Fruit fly (Drosophila melanogaster) whole organism, embryonic: ENCODE data around the gene Piezo.
A peak's percentile ranks its signal among the peaks of the same experiment; 100 is the strongest.

Experiments used
- Abd-B ChIP-seq: fragments of 200-800 bp; sonication (Bioruptor generic); optimal IDR thresholded peaks from 2 replicates; lab custom pipeline; 2018; ENCODE audit warnings: missing biosample characterization, mild to moderate bottlenecking, missing genetic modification characterization, moderate library complexity
- B-H1 ChIP-seq: fragments of 200-800 bp; sonication (Bioruptor generic); IDR thresholded peaks from 3 replicates; pipeline ENCODE4 v1.3.6; 2022; ENCODE audit warnings: missing biosample characterization, missing genetic modification characterization
- Bgb ChIP-seq: fragments of 200-800 bp; sonication (Bioruptor generic); IDR thresholded peaks from 2 replicates; pipeline ENCODE4 v1.3.6; 2022; ENCODE audit warnings: missing biosample characterization, missing genetic modification characterization; ENCODE audit not compliant: partially characterized antibody
- CG10462 ChIP-seq: fragments of 200-800 bp; sonication (Bioruptor generic); optimal IDR thresholded peaks from 2 replicates; lab custom pipeline; 2016; ENCODE audit warnings: missing biosample characterization, missing genetic modification characterization
- CG11695 ChIP-seq: fragments of 200-800 bp; sonication (Bioruptor generic); IDR thresholded peaks from 3 replicates; pipeline ENCODE4 v1.3.6; 2022; ENCODE audit warnings: missing biosample characterization, missing genetic modification characterization
- CG12071 ChIP-seq: fragments of 200-800 bp; sonication (Bioruptor generic); optimal IDR thresholded peaks from 3 replicates; lab custom pipeline; 2018; ENCODE audit warnings: missing biosample characterization, mild to moderate bottlenecking, missing genetic modification characterization
- CG12659 ChIP-seq: fragments of 200-800 bp; sonication (Bioruptor generic); optimal IDR thresholded peaks from 3 replicates; lab custom pipeline; 2017; ENCODE audit warnings: mild to moderate bottlenecking, missing biosample characterization, missing genetic modification reagents, missing genetic modification characterization
- CG13775 ChIP-seq: fragments of 200-800 bp; sonication (Bioruptor generic); optimal IDR thresholded peaks from 3 replicates; lab custom pipeline; 2017; ENCODE audit warnings: missing biosample characterization, mild to moderate bottlenecking, missing genetic modification characterization
- CG15696 ChIP-seq: fragments of 200-800 bp; sonication (Bioruptor generic); optimal IDR thresholded peaks from 2 replicates; lab custom pipeline; 2019; ENCODE audit warnings: missing biosample characterization, mild to moderate bottlenecking, missing genetic modification characterization, moderate library complexity
- CG17568 ChIP-seq: fragments of 200-800 bp; sonication (Bioruptor generic); optimal IDR thresholded peaks from 2 replicates; lab custom pipeline; 2018; ENCODE audit warnings: missing biosample characterization, mild to moderate bottlenecking, missing genetic modification characterization, moderate library complexity
- CG2129 ChIP-seq: fragments of 200-800 bp; sonication (Bioruptor generic); IDR thresholded peaks from 2 replicates; pipeline ENCODE4 v1.3.6; 2022; ENCODE audit warnings: missing biosample characterization, missing genetic modification characterization; ENCODE audit not compliant: partially characterized antibody
- CG2199 ChIP-seq: fragments of 200-800 bp; sonication (Bioruptor generic); IDR thresholded peaks from 3 replicates; pipeline ENCODE4 v1.3.6; 2022; ENCODE audit warnings: missing biosample characterization, missing genetic modification characterization
- CG2202 ChIP-seq: fragments of 200-800 bp; sonication (Bioruptor generic); optimal IDR thresholded peaks from 2 replicates; lab custom pipeline; 2018; ENCODE audit warnings: missing biosample characterization, mild to moderate bottlenecking, missing genetic modification characterization
- CG2712 ChIP-seq: fragments of 200-800 bp; optimal IDR thresholded peaks from 3 replicates; lab custom pipeline; 2019; ENCODE audit warnings: missing biosample characterization, mild to moderate bottlenecking, missing genetic modification characterization, moderate library complexity
- CG2875 ChIP-seq: fragments of 200-800 bp; sonication (Bioruptor generic); optimal IDR thresholded peaks from 2 replicates; lab custom pipeline; 2017; ENCODE audit warnings: missing biosample characterization, mild to moderate bottlenecking, missing genetic modification characterization, missing genetic modification reagents
- CG30020 ChIP-seq: fragments of 200-800 bp; optimal IDR thresholded peaks from 2 replicates; lab custom pipeline; 2019; ENCODE audit warnings: missing biosample characterization, mild to moderate bottlenecking, missing genetic modification characterization, moderate library complexity
- CG31224 ChIP-seq: fragments of 200-800 bp; sonication (Bioruptor generic); IDR thresholded peaks from 2 replicates; pipeline ENCODE4 v1.3.6; 2022; ENCODE audit warnings: missing biosample characterization, missing genetic modification characterization
- CG4328 ChIP-seq: fragments of 200-800 bp; sonication (Bioruptor generic); optimal IDR thresholded peaks from 3 replicates; lab custom pipeline; 2017; ENCODE audit warnings: missing biosample characterization, missing genetic modification reagents, missing genetic modification characterization
- CG4854 ChIP-seq: fragments of 200-800 bp; sonication (Bioruptor generic); optimal IDR thresholded peaks from 2 replicates; lab custom pipeline; 2016; ENCODE audit warnings: missing biosample characterization, missing genetic modification characterization, inconsistent platforms
- CG7928 ChIP-seq: fragments of 200-800 bp; sonication (Bioruptor generic); optimal IDR thresholded peaks from 2 replicates; lab custom pipeline; 2017; ENCODE audit warnings: missing biosample characterization, mild to moderate bottlenecking, missing genetic modification characterization
- CG8944 ChIP-seq: fragments of 200-800 bp; sonication (Bioruptor generic); optimal IDR thresholded peaks from 3 replicates; lab custom pipeline; 2016; ENCODE audit warnings: missing biosample characterization, missing genetic modification characterization
- CG9609 ChIP-seq: fragments of 200-800 bp; sonication (Bioruptor generic); optimal IDR thresholded peaks from 3 replicates; lab custom pipeline; 2016; ENCODE audit warnings: missing biosample characterization, missing genetic modification characterization
- CG9932 ChIP-seq: fragments of 200-800 bp; sonication (Bioruptor generic); IDR thresholded peaks from 2 replicates; pipeline ENCODE4 v1.3.6; 2022; ENCODE audit warnings: missing biosample characterization, missing genetic modification characterization
- Chrac-16 ChIP-seq: fragments of 200-800 bp; sonication (Bioruptor generic); optimal IDR thresholded peaks from 3 replicates; lab custom pipeline; 2016; ENCODE audit warnings: missing biosample characterization, missing genetic modification characterization
- Dbx ChIP-seq: fragments of 200-800 bp; sonication (Bioruptor generic); IDR thresholded peaks from 3 replicates; pipeline ENCODE4 v1.3.6; 2022; ENCODE audit warnings: missing biosample characterization, missing genetic modification characterization
- HLH3B ChIP-seq: fragments of 200-800 bp; sonication (Bioruptor generic); IDR thresholded peaks from 2 replicates; pipeline ENCODE4 v1.3.6; 2022; ENCODE audit warnings: missing biosample characterization, missing genetic modification characterization
- Hr3 ChIP-seq: fragments of 200-800 bp; sonication (Bioruptor generic); optimal IDR thresholded peaks from 3 replicates; lab custom pipeline; 2016; ENCODE audit warnings: missing biosample characterization, missing genetic modification characterization
- Hr78 ChIP-seq, 2 experiments: fragments of 200-800 bp in 1 of 2; fragments of >200 bp in 1 of 2; sonication (Bioruptor generic) in 1 of 2; optimal IDR thresholded peaks; 2 replicates each; lab custom pipeline; 2017 to 2019; ENCODE audit warnings: missing biosample characterization in 2 of 2, missing genetic modification characterization in 2 of 2, mild to moderate bottlenecking in 1 of 2, moderate library complexity in 1 of 2
- NC2β ChIP-seq: fragments of 200-800 bp; sonication (Bioruptor generic); optimal IDR thresholded peaks from 2 replicates; lab custom pipeline; 2016; ENCODE audit warnings: missing biosample characterization, missing genetic modification characterization
- Pdp1 ChIP-seq, 2 experiments: fragments of 200-800 bp; sonication (Bioruptor generic); optimal IDR thresholded peaks; 3 replicates each; lab custom pipeline; 2016; ENCODE audit warnings: missing biosample characterization in 2 of 2, missing genetic modification characterization in 2 of 2, mild to moderate bottlenecking in 1 of 2, moderate library complexity in 1 of 2
- Ptx1 ChIP-seq: fragments of 200-800 bp; sonication (Bioruptor generic); IDR thresholded peaks from 2 replicates; pipeline ENCODE4 v1.3.6; 2022; ENCODE audit warnings: missing biosample characterization, missing genetic modification characterization
- Sox102F ChIP-seq: fragments of 200-800 bp; sonication (Bioruptor generic); optimal IDR thresholded peaks from 2 replicates; lab custom pipeline; 2018; ENCODE audit warnings: missing biosample characterization, mild to moderate bottlenecking, missing genetic modification characterization, moderate library complexity
- Sry-β ChIP-seq: fragments of 200-800 bp; sonication (Bioruptor generic); optimal IDR thresholded peaks from 2 replicates; lab custom pipeline; 2018; ENCODE audit warnings: missing biosample characterization, mild to moderate bottlenecking, missing genetic modification characterization, moderate library complexity
- Stat92E ChIP-seq, 3 experiments: fragments of >200 bp in 2 of 3; fragments of 200-800 bp in 1 of 3; sonication (Bioruptor generic) in 1 of 3; optimal IDR thresholded peaks; 2 replicates each; lab custom pipeline; 2017 to 2019; ENCODE audit warnings: missing biosample characterization in 3 of 3, missing genetic modification characterization in 3 of 3, mild to moderate bottlenecking in 1 of 3, moderate library complexity in 1 of 3
- br ChIP-seq: fragments of >200 bp; optimal IDR thresholded peaks from 2 replicates; lab custom pipeline; 2017
- ci ChIP-seq: fragments of 200-800 bp; sonication (Bioruptor generic); IDR thresholded peaks from 3 replicates; pipeline ENCODE4 v1.3.6; 2022; ENCODE audit warnings: missing biosample characterization, missing genetic modification characterization
- dm ChIP-seq: fragments of 200-800 bp; sonication (Bioruptor generic); optimal IDR thresholded peaks from 3 replicates; lab custom pipeline; 2016; ENCODE audit warnings: missing biosample characterization, missing genetic modification characterization
- gem ChIP-seq: fragments of 200-800 bp; sonication (Bioruptor generic); optimal IDR thresholded peaks from 2 replicates; lab custom pipeline; 2019; ENCODE audit warnings: missing biosample characterization, mild to moderate bottlenecking, missing genetic modification characterization, moderate library complexity
- gsb-n ChIP-seq: fragments of 200-800 bp; sonication (Bioruptor generic); optimal IDR thresholded peaks from 3 replicates; lab custom pipeline; 2018; ENCODE audit warnings: missing biosample characterization, mild to moderate bottlenecking, missing genetic modification characterization
- insv ChIP-seq, 2 experiments: fragments of 200-800 bp; sonication (Bioruptor generic); optimal IDR thresholded peaks; 3 replicates each; lab custom pipeline; 2016 to 2018; ENCODE audit warnings: missing biosample characterization in 2 of 2, missing genetic modification characterization in 2 of 2
- knrl ChIP-seq: fragments of 200-800 bp; sonication (Bioruptor generic); IDR thresholded peaks from 3 replicates; pipeline ENCODE4 v1.3.6; 2022; ENCODE audit warnings: missing biosample characterization, missing genetic modification characterization; ENCODE audit not compliant: partially characterized antibody
- lbe ChIP-seq: fragments of 200-800 bp; sonication (Bioruptor generic); optimal IDR thresholded peaks from 2 replicates; lab custom pipeline; 2016; ENCODE audit warnings: missing biosample characterization, mild to moderate bottlenecking, missing genetic modification characterization
- mld ChIP-seq: fragments of 200-800 bp; sonication (Bioruptor generic); IDR thresholded peaks from 3 replicates; pipeline ENCODE4 v1.3.6; 2022; ENCODE audit warnings: missing biosample characterization, missing genetic modification characterization; ENCODE audit not compliant: partially characterized antibody
- pita ChIP-seq: fragments of 200-800 bp; sonication (Bioruptor generic); optimal IDR thresholded peaks from 2 replicates; lab custom pipeline; 2017; ENCODE audit warnings: missing biosample characterization, mild to moderate bottlenecking, missing genetic modification characterization
- sens-2 ChIP-seq: fragments of 200-800 bp; sonication (Bioruptor generic); IDR thresholded peaks from 2 replicates; pipeline ENCODE4 v1.3.6; 2022; ENCODE audit warnings: missing biosample characterization, missing genetic modification characterization
- slou ChIP-seq: fragments of 200-800 bp; sonication (Bioruptor generic); optimal IDR thresholded peaks from 3 replicates; lab custom pipeline; 2016; ENCODE audit warnings: missing biosample characterization, missing genetic modification characterization
- sug ChIP-seq: fragments of 200-800 bp; optimal IDR thresholded peaks from 2 replicates; lab custom pipeline; 2019; ENCODE audit warnings: missing biosample characterization, mild to moderate bottlenecking, missing genetic modification characterization, moderate library complexity
- tup ChIP-seq: fragments of 200-800 bp; sonication (Bioruptor generic); optimal IDR thresholded peaks from 2 replicates; lab custom pipeline; 2016; ENCODE audit warnings: missing biosample characterization, mild to moderate bottlenecking, missing genetic modification characterization, moderate library complexity
- twi ChIP-seq: fragments of 200-800 bp; optimal IDR thresholded peaks from 2 replicates; lab custom pipeline; 2019; ENCODE audit warnings: missing biosample characterization, mild to moderate bottlenecking, missing genetic modification characterization, moderate library complexity
- zfh2 ChIP-seq: fragments of 200-800 bp; sonication (Bioruptor generic); optimal IDR thresholded peaks from 2 replicates; lab custom pipeline; 2016; ENCODE audit warnings: missing biosample characterization, missing genetic modification characterization

Piezo gene

DNA sequence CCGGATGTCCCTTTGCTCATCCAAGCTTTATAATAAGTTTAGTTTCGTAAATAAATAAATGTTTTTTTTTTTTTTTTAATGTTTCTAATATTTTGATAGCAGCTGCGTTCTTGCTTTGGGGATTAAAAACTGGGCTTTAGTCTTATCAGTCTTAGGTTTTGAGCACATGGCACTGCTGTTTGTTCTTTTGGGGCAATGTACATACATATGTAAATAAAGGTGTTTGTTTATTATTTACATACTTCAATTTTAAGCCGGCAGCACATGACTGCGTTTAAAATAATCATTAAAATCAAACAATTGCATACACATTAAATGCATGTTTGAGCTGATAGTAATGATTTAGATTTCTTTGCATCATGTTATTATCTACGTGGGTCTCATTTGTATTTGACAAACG, 1.3 kb downstream of the Piezo start (continued):
- no peak for TF ChIP-seq Ptx1 (GFP tag; lab: Robert Waterston, UW)
- TF ChIP-seq CG30020 (tag; lab: Kevin White, UChicago): peak; percentile 8
- TF ChIP-seq Bgb: no peak
- TF ChIP-seq NC2β: peak; percentile 73
- peak; percentile 50; the same call in 1 of the 3 replicates for TF ChIP-seq CG2199 (GFP tag; lab: Robert Waterston, UW)
- peak; percentile 66 for TF ChIP-seq tup (GFP tag; lab: Kevin White, UChicago)
- TF ChIP-seq dm (GFP tag; lab: Kevin White, UChicago): peak; percentile 39
- TF ChIP-seq Sry-β (GFP tag; lab: Kevin White, UChicago): peak; percentile 76
- no peak for TF ChIP-seq knrl
- no peak for TF ChIP-seq mld (GFP tag; lab: Robert Waterston, UW)
- TF ChIP-seq lbe (GFP tag; lab: Kevin White, UChicago): peak; percentile 68
- TF ChIP-seq gsb-n (tag; lab: Kevin White, UChicago): peak; percentile 88
- TF ChIP-seq CG8944: peak; percentile 61
- TF ChIP-seq twi: peak; percentile 81
- peak; percentile 50; the same call in 1 of the 2 replicates for TF ChIP-seq HLH3B
- peak; percentile 73 for TF ChIP-seq CG12659 (GFP tag; lab: Kevin White, UChicago)
- TF ChIP-seq CG2712 (tag; lab: Kevin White, UChicago): peak; percentile 84
- TF ChIP-seq Chrac-16 (GFP tag; lab: Kevin White, UChicago): no peak
- TF ChIP-seq CG2202 (tag; lab: Kevin White, UChicago): peak; percentile 92
- TF ChIP-seq CG31224 (GFP tag; lab: Robert Waterston, UW): no peak
- TF ChIP-seq zfh2 (GFP tag; lab: Kevin White, UChicago): no peak
- no peak for TF ChIP-seq pita (GFP tag; lab: Kevin White, UChicago)
- TF ChIP-seq CG9932 (GFP tag; lab: Robert Waterston, UW): no peak
- TF ChIP-seq CG15696 (tag; lab: Kevin White, UChicago): peak; percentile 92
- peak; percentile 72 for TF ChIP-seq CG4854 (GFP tag; lab: Kevin White, UChicago)
- no peak for TF ChIP-seq CG7928 (GFP tag; lab: Kevin White, UChicago)
- TF ChIP-seq Hr78 (GFP tag; optimal IDR thresholded peaks at IDR 0.05; lab: Kevin White, UChicago): no peak
- TF ChIP-seq CG12071 (GFP tag; lab: Kevin White, UChicago): peak; percentile 88
- TF ChIP-seq slou (GFP tag; lab: Kevin White, UChicago): peak; percentile 18
- TF ChIP-seq ci (GFP tag; lab: Robert Waterston, UW): peak; percentile 93
- TF ChIP-seq gem: peak; percentile 85
- TF ChIP-seq Hr3 (GFP tag; lab: Kevin White, UChicago): peak; percentile 32
- TF ChIP-seq CG11695: peak; percentile 61
- peak; percentile 28 for TF ChIP-seq CG9609 (GFP tag; lab: Kevin White, UChicago)
- peak; percentile 50 for TF ChIP-seq CG4328
- TF ChIP-seq CG13775: peak; percentile 52
- peak in 1 of 2 experiments; percentile 47 for TF ChIP-seq insv (GFP tag; optimal IDR thresholded peaks at IDR 0.05; lab: Kevin White, UChicago)
- peak in 1 of 3 experiments; percentile 33 for TF ChIP-seq Stat92E (GFP tag; optimal IDR thresholded peaks at IDR 0.05; lab: Kevin White, UChicago)
- TF ChIP-seq Dbx (GFP tag; lab: Robert Waterston, UW): no peak
- TF ChIP-seq sug (tag; lab: Kevin White, UChicago): no peak
- TF ChIP-seq br (lab: Kevin White, UChicago): no peak
- TF ChIP-seq CG2129: no peak
- peak; percentile 96 for TF ChIP-seq CG2875 (GFP tag; lab: Kevin White, UChicago)
- peak; percentile 74 for TF ChIP-seq sens-2 (GFP tag; lab: Robert Waterston, UW)
- TF ChIP-seq Sox102F (GFP tag; lab: Kevin White, UChicago): peak; percentile 84
- no peak; the same call in 2 of the 3 replicates for TF ChIP-seq B-H1
- no peak for TF ChIP-seq Abd-B (GFP tag; lab: Kevin White, UChicago)
- peak; percentile 92 for TF ChIP-seq CG17568
- peak; percentile 29 to 63 for TF ChIP-seq Pdp1 (GFP tag; optimal IDR thresholded peaks at IDR 0.05; lab: Kevin White, UChicago)
- TF ChIP-seq CG10462 (GFP tag; lab: Kevin White, UChicago): peak; percentile 81
